Fruit fly (Drosophila melanogaster) Kc167 (cell line): ENCODE measurements around the gene Ist1.

ENCODE experiments used
- Sin3A ChIP-seq: fragments of >200 bp; optimal IDR thresholded peaks from 2 replicates; lab custom pipeline; 2018; ENCODE audit warnings: missing external identifiers
- h ChIP-seq: fragments of >200 bp; optimal IDR thresholded peaks from 3 replicates; lab custom pipeline; 2018; ENCODE audit warnings: missing external identifiers
- psq ChIP-seq: fragments of >200 bp; optimal IDR thresholded peaks from 2 replicates; lab custom pipeline; 2017; ENCODE audit warnings: missing external identifiers
- ttk ChIP-seq: sonication (Bioruptor generic); optimal IDR thresholded peaks from 2 replicates; lab custom pipeline; 2017; ENCODE audit warnings: missing external identifiers

dm6 chr3L:6784635-6785606 is 28.6 kb upstream of the Ist1 start:
- no peak for TF ChIP-seq psq (lab: Kevin White, UChicago)
- no peak for TF ChIP-seq ttk (lab: Kevin White, UChicago)
- no peak for TF ChIP-seq h (lab: Kevin White, UChicago)
- no peak for TF ChIP-seq Sin3A (lab: Kevin White, UChicago)
